Fruit fly (Drosophila melanogaster) whole organism, embryonic: ENCODE results near the gene CG33687.

Source experiments
- Awh ChIP-seq: fragments of 200-800 bp; sonication (Bioruptor generic); IDR thresholded peaks from 2 replicates; pipeline ENCODE4, ENCODE4 v1.3.6; 2022; ENCODE audit warnings: missing biosample characterization, missing genetic modification characterization
- BtbVII ChIP-seq: fragments of 200-800 bp; sonication (Bioruptor generic); optimal IDR thresholded peaks from 3 replicates; lab custom pipeline; 2017; ENCODE audit warnings: missing biosample characterization, mild to moderate bottlenecking, missing genetic modification characterization
- CG10267 ChIP-seq: fragments of 200-800 bp; sonication (Bioruptor generic); optimal IDR thresholded peaks from 2 replicates; lab custom pipeline; 2018; ENCODE audit warnings: missing biosample characterization, mild to moderate bottlenecking, missing genetic modification characterization, moderate library complexity
- CG10462 ChIP-seq: fragments of 200-800 bp; sonication (Bioruptor generic); optimal IDR thresholded peaks from 2 replicates; lab custom pipeline; 2016; ENCODE audit warnings: missing biosample characterization, missing genetic modification characterization
- CG10959 ChIP-seq: fragments of 200-800 bp; sonication (Bioruptor generic); IDR thresholded peaks from 2 replicates; pipeline ENCODE4 v1.3.6; 2022; ENCODE audit warnings: missing biosample characterization, missing genetic modification characterization
- CG12219 ChIP-seq: fragments of 200-800 bp; sonication (Bioruptor generic); optimal IDR thresholded peaks from 3 replicates; lab custom pipeline; 2018; ENCODE audit warnings: missing biosample characterization, mild to moderate bottlenecking, missing genetic modification characterization
- CG13775 ChIP-seq: fragments of 200-800 bp; sonication (Bioruptor generic); optimal IDR thresholded peaks from 3 replicates; lab custom pipeline; 2017; ENCODE audit warnings: missing biosample characterization, mild to moderate bottlenecking, missing genetic modification characterization
- CG14965 ChIP-seq: fragments of 200-800 bp; sonication (Bioruptor generic); optimal IDR thresholded peaks from 2 replicates; lab custom pipeline; 2016; ENCODE audit warnings: missing biosample characterization, missing genetic modification characterization, borderline replicate concordance
- CG15011 ChIP-seq: fragments of 200-800 bp; sonication (Bioruptor generic); optimal IDR thresholded peaks from 3 replicates; lab custom pipeline; 2018; ENCODE audit warnings: missing biosample characterization, mild to moderate bottlenecking, missing genetic modification characterization
- CG15269 ChIP-seq: fragments of 200-800 bp; sonication (Bioruptor generic); optimal IDR thresholded peaks from 2 replicates; lab custom pipeline; 2018; ENCODE audit warnings: missing biosample characterization, mild to moderate bottlenecking, missing genetic modification characterization, moderate library complexity
- CG15601 ChIP-seq: fragments of 200-800 bp; sonication (Bioruptor generic); optimal IDR thresholded peaks from 3 replicates; lab custom pipeline; 2019; ENCODE audit warnings: missing biosample characterization, mild to moderate bottlenecking, missing genetic modification characterization, moderate library complexity
- CG16815 ChIP-seq: fragments of 200-800 bp; sonication (Bioruptor generic); optimal IDR thresholded peaks from 3 replicates; lab custom pipeline; 2017; ENCODE audit warnings: missing biosample characterization, mild to moderate bottlenecking, missing genetic modification characterization
- CG17802 ChIP-seq: fragments of 200-800 bp; sonication (Bioruptor generic); optimal IDR thresholded peaks from 2 replicates; lab custom pipeline; 2018; ENCODE audit warnings: missing biosample characterization, mild to moderate bottlenecking, missing genetic modification characterization, moderate library complexity
- CG18599 ChIP-seq: fragments of 200-800 bp; sonication (Bioruptor generic); optimal IDR thresholded peaks from 3 replicates; lab custom pipeline; 2017; ENCODE audit warnings: missing biosample characterization, missing genetic modification characterization, mild to moderate bottlenecking, moderate library complexity, missing genetic modification reagents
- CG42726 ChIP-seq: fragments of 200-800 bp; sonication (Bioruptor generic); IDR thresholded peaks from 2 replicates; pipeline ENCODE4 v1.3.6; 2022; ENCODE audit warnings: missing biosample characterization, missing genetic modification characterization; ENCODE audit not compliant: partially characterized antibody
- CG6254 ChIP-seq: fragments of 200-800 bp; sonication (Bioruptor generic); optimal IDR thresholded peaks from 3 replicates; lab custom pipeline; 2017; ENCODE audit warnings: mild to moderate bottlenecking, missing biosample characterization, missing genetic modification reagents, missing genetic modification characterization
- CG6854 ChIP-seq: fragments of 200-800 bp; sonication (Bioruptor generic); optimal IDR thresholded peaks from 3 replicates; lab custom pipeline; 2017; ENCODE audit warnings: missing biosample characterization, mild to moderate bottlenecking, missing genetic modification characterization
- CG7372 ChIP-seq: fragments of 200-800 bp; sonication (Bioruptor generic); IDR thresholded peaks from 2 replicates; pipeline ENCODE4 v1.3.6; 2022; ENCODE audit warnings: missing biosample characterization, missing genetic modification characterization
- CG8089 ChIP-seq: fragments of 200-800 bp; sonication (Bioruptor generic); optimal IDR thresholded peaks from 3 replicates; lab custom pipeline; 2016; ENCODE audit warnings: missing biosample characterization, missing genetic modification characterization
- CG9437 ChIP-seq: fragments of 200-800 bp; sonication (Bioruptor generic); optimal IDR thresholded peaks from 2 replicates; lab custom pipeline; 2018; ENCODE audit warnings: missing biosample characterization, mild to moderate bottlenecking, missing genetic modification characterization
- CTCF ChIP-seq: fragments of 200-800 bp; sonication (Bioruptor generic); optimal IDR thresholded peaks from 2 replicates; lab custom pipeline; 2017; ENCODE audit warnings: missing biosample characterization, mild to moderate bottlenecking, missing genetic modification characterization, moderate library complexity
- Doc2 ChIP-seq: fragments of 200-800 bp; sonication (Bioruptor generic); IDR thresholded peaks from 2 replicates; pipeline ENCODE4 v1.3.6; 2022; ENCODE audit warnings: missing biosample characterization, missing genetic modification characterization
- Ets97D ChIP-seq: fragments of 200-800 bp; sonication (Bioruptor generic); optimal IDR thresholded peaks from 3 replicates; lab custom pipeline; 2016; ENCODE audit warnings: missing biosample characterization, missing genetic modification characterization
- Gug ChIP-seq: fragments of 200-800 bp; sonication (Bioruptor generic); IDR thresholded peaks from 4 replicates; pipeline ENCODE4 v1.3.6; 2022; ENCODE audit warnings: missing biosample characterization, missing genetic modification characterization
- Nf-YB ChIP-seq: fragments of 200-800 bp; sonication (Bioruptor generic); optimal IDR thresholded peaks from 3 replicates; lab custom pipeline; 2019; ENCODE audit warnings: missing biosample characterization, mild to moderate bottlenecking, missing genetic modification characterization, moderate library complexity
- Xbp1 ChIP-seq: fragments of 200-800 bp; sonication (Bioruptor generic); optimal IDR thresholded peaks from 3 replicates; lab custom pipeline; 2016; ENCODE audit warnings: missing biosample characterization, mild to moderate bottlenecking, missing genetic modification characterization
- ab ChIP-seq: fragments of 200-800 bp; sonication (Bioruptor generic); optimal IDR thresholded peaks from 2 replicates; lab custom pipeline; 2016; ENCODE audit warnings: missing biosample characterization, missing genetic modification characterization
- bcd ChIP-seq: fragments of 200-800 bp; sonication (Bioruptor generic); optimal IDR thresholded peaks from 2 replicates; lab custom pipeline; 2017; ENCODE audit warnings: missing biosample characterization, mild to moderate bottlenecking, missing genetic modification characterization
- cas ChIP-seq: fragments of 200-800 bp; sonication (Bioruptor generic); IDR thresholded peaks from 2 replicates; pipeline ENCODE4 v1.3.6; 2022; ENCODE audit warnings: missing biosample characterization, missing genetic modification characterization
- cato ChIP-seq: fragments of 200-800 bp; sonication (Bioruptor generic); optimal IDR thresholded peaks from 2 replicates; lab custom pipeline; 2016; ENCODE audit warnings: missing biosample characterization, missing genetic modification characterization, borderline replicate concordance
- chif ChIP-seq, 2 experiments: fragments of 200-800 bp; sonication (Bioruptor generic); optimal IDR thresholded peaks; 3 replicates each; lab custom pipeline; 2016; ENCODE audit warnings: missing biosample characterization in 2 of 2, missing genetic modification characterization in 2 of 2
- danr ChIP-seq: fragments of 200-800 bp; sonication (Bioruptor generic); IDR thresholded peaks from 2 replicates; pipeline ENCODE4 v1.3.6; 2022; ENCODE audit warnings: missing biosample characterization, missing genetic modification characterization
- dimm ChIP-seq: fragments of 200-800 bp; sonication (Bioruptor generic); IDR thresholded peaks from 2 replicates; pipeline ENCODE4 v1.3.6; 2022; ENCODE audit warnings: missing biosample characterization, missing genetic modification characterization
- dpn ChIP-seq, 2 experiments: fragments of 200-800 bp; sonication (Bioruptor generic); optimal IDR thresholded peaks; 3 replicates each; lab custom pipeline; 2016; ENCODE audit warnings: missing biosample characterization in 2 of 2, missing genetic modification characterization in 2 of 2
- dysf ChIP-seq: fragments of 200-800 bp; sonication (Bioruptor generic); IDR thresholded peaks from 3 replicates; pipeline ENCODE4 v1.3.6; 2022; ENCODE audit warnings: missing biosample characterization, missing genetic modification characterization
- eve ChIP-seq, 2 experiments: fragments of >200 bp; optimal IDR thresholded peaks; 2 replicates each; lab custom pipeline; 2017; ENCODE audit warnings: missing biosample characterization in 2 of 2, missing genetic modification characterization in 2 of 2
- gfzf ChIP-seq: fragments of 200-800 bp; sonication (Bioruptor generic); optimal IDR thresholded peaks from 2 replicates; lab custom pipeline; 2016; ENCODE audit warnings: missing biosample characterization, mild to moderate bottlenecking, missing genetic modification characterization, moderate library complexity
- hbn ChIP-seq: fragments of 200-800 bp; sonication (Bioruptor generic); IDR thresholded peaks from 2 replicates; pipeline ENCODE4 v1.3.6; 2022; ENCODE audit warnings: missing biosample characterization, missing genetic modification characterization; ENCODE audit not compliant: partially characterized antibody
- nau ChIP-seq: fragments of 200-800 bp; sonication (Bioruptor generic); optimal IDR thresholded peaks from 3 replicates; lab custom pipeline; 2017; ENCODE audit warnings: missing biosample characterization, mild to moderate bottlenecking, missing genetic modification characterization, missing genetic modification reagents
- nom ChIP-seq: fragments of 200-800 bp; sonication (Bioruptor generic); optimal IDR thresholded peaks from 2 replicates; lab custom pipeline; 2017; ENCODE audit warnings: missing biosample characterization, missing genetic modification characterization, mild to moderate bottlenecking, moderate library complexity, missing genetic modification reagents
- p53 ChIP-seq: fragments of 200-800 bp; sonication (Bioruptor generic); optimal IDR thresholded peaks from 2 replicates; lab custom pipeline; 2016; ENCODE audit warnings: missing biosample characterization, missing genetic modification characterization
- pho ChIP-seq: fragments of 200-800 bp; sonication (Bioruptor generic); optimal IDR thresholded peaks from 2 replicates; lab custom pipeline; 2016; ENCODE audit warnings: missing biosample characterization, missing genetic modification characterization
- pros ChIP-seq: fragments of 200-800 bp; sonication (Bioruptor generic); optimal IDR thresholded peaks from 3 replicates; lab custom pipeline; 2019; ENCODE audit warnings: missing biosample characterization, mild to moderate bottlenecking, missing genetic modification characterization, moderate library complexity
- scrt ChIP-seq: fragments of 200-800 bp; sonication (Bioruptor generic); optimal IDR thresholded peaks from 2 replicates; lab custom pipeline; 2018; ENCODE audit warnings: missing biosample characterization, mild to moderate bottlenecking, missing genetic modification characterization, moderate library complexity
- slbo ChIP-seq: fragments of 200-800 bp; sonication (Bioruptor generic); IDR thresholded peaks from 2 replicates; pipeline ENCODE4 v1.3.6; 2022; ENCODE audit warnings: missing biosample characterization, missing genetic modification characterization
- usp ChIP-seq: fragments of >200 bp; optimal IDR thresholded peaks from 2 replicates; lab custom pipeline; 2017; ENCODE audit warnings: missing biosample characterization, missing genetic modification characterization
- zen ChIP-seq: fragments of 200-800 bp; sonication (Bioruptor generic); optimal IDR thresholded peaks from 3 replicates; lab custom pipeline; 2018; ENCODE audit warnings: missing biosample characterization, mild to moderate bottlenecking, missing genetic modification characterization, moderate library complexity
- zfh1 ChIP-seq: fragments of 200-800 bp; sonication (Bioruptor generic); IDR thresholded peaks from 3 replicates; pipeline ENCODE4 v1.3.6; 2022; ENCODE audit warnings: missing biosample characterization, missing genetic modification characterization

The CG33687 gene

DNA sequence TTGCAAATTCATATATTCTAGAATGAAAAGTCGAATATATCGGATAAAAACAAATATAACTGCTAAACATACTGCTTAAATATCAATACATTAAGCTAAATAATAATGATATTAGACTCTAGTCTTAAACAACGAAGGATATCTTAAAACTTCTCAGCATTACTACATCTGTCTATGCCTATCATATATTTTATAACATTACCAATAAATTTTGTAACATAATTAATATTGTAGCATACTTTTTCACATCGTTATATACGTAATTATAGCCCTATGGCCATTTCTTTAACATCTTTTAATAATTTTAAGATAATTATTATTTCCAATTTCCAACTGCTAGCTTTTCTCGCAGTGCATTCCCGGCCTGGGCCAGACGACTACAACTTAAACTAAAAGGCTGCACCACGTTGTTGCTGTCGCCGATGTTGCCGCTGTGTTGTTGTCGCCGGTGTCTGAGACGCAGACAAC is 24.8 kb upstream of the CG33687 start (continued):
- TF ChIP-seq CG15011 (GFP tag; lab: Kevin White, UChicago) (no peak), Nf-YB (GFP tag; lab: Kevin White, UChicago) (peak; percentile 12), CG6854 (peak; percentile 29), bcd (GFP tag; lab: Kevin White, UChicago) (peak; percentile 24), CG15601 (peak; percentile 30), danr (no peak), CG6254 (no peak), nom (GFP tag; lab: Kevin White, UChicago) (peak; percentile 13), slbo (no peak), nau (GFP tag; lab: Kevin White, UChicago) (no peak), CG12219 (GFP tag; lab: Kevin White, UChicago) (no peak), CG8089 (no peak), gfzf (GFP tag; lab: Kevin White, UChicago) (no peak), Gug (GFP tag; lab: Robert Waterston, UW) (no peak), dimm (GFP tag; lab: Robert Waterston, UW) (no peak), eve (GFP tag; optimal IDR thresholded peaks at IDR 0.05; lab: Kevin White, UChicago) (peak in 1 of 2 experiments; percentile 40), CG13775 (GFP tag; lab: Kevin White, UChicago) (no peak), cas (GFP tag; lab: Robert Waterston, UW) (no peak), CG10462 (no peak), pros (GFP tag; lab: Kevin White, UChicago) (no peak), CTCF (GFP tag; lab: Kevin White, UChicago) (no peak), Awh (no peak), p53 (no peak), cato (GFP tag; lab: Kevin White, UChicago) (no peak), Xbp1 (GFP tag; lab: Kevin White, UChicago) (peak; percentile 27), CG17802 (tag; lab: Kevin White, UChicago) (no peak), dysf (0 out of 3 replicates have a peak, but pooled peaks have one; percentile 27), Doc2 (GFP tag; lab: Robert Waterston, UW) (no peak), scrt (GFP tag; lab: Kevin White, UChicago) (no peak), CG42726 (no peak), BtbVII (no peak), zen (tag; lab: Kevin White, UChicago) (no peak), dpn (GFP tag; optimal IDR thresholded peaks at IDR 0.05; lab: Kevin White, UChicago) (no peak), CG9437 (GFP tag; lab: Kevin White, UChicago) (peak; percentile 43), CG18599 (GFP tag; lab: Kevin White, UChicago) (peak; percentile 44), ab (GFP tag; lab: Kevin White, UChicago) (no peak), CG14965 (GFP tag; lab: Kevin White, UChicago) (no peak), chif (GFP tag; optimal IDR thresholded peaks at IDR 0.05; lab: Kevin White, UChicago) (no peak), CG16815 (GFP tag; lab: Kevin White, UChicago) (no peak), hbn (GFP tag; lab: Robert Waterston, UW) (no peak), CG10959 (GFP tag; lab: Robert Waterston, UW) (no peak), CG7372 (GFP tag; lab: Robert Waterston, UW) (no peak), zfh1 (GFP tag; lab: Robert Waterston, UW) (no peak), CG10267 (tag; lab: Kevin White, UChicago) (peak; percentile 20), CG15269 (tag; lab: Kevin White, UChicago) (peak; percentile 51), usp (GFP tag; lab: Kevin White, UChicago) (no peak), pho (GFP tag; lab: Kevin White, UChicago) (no peak), Ets97D (GFP tag; lab: Kevin White, UChicago) (no peak)
